Fruit fly (Drosophila melanogaster): ENCODE results near the gene CG42263.

dm6 chr3L:19991120-19991519 lies 35.5 kb upstream of the CG42263 start, which contains the start of gene fln:
- TF ChIP-seq kay (GFP tag; ENCODE audit: borderline replicate concordance) = no peak
- TF ChIP-seq Clk (GFP tag; optimal IDR thresholded peaks at IDR 0.05) = no peak
- TF ChIP-seq toe (GFP tag; optimal IDR thresholded peaks at IDR 0.05) = no peak
- TF ChIP-seq Hr96 (GFP tag; optimal IDR thresholded peaks at IDR 0.05) = no peak
- TF ChIP-seq cnc (optimal IDR thresholded peaks at IDR 0.05) = no peak
- no peak for TF ChIP-seq Mnt (GFP tag; optimal IDR thresholded peaks at IDR 0.05)
- TF ChIP-seq bab1 (GFP tag; optimal IDR thresholded peaks at IDR 0.05) = no peak

Measured in whole organism, adult.